Worm (Caenorhabditis elegans): Measurements from ENCODE around the gene ZK742.3.

DNA sequence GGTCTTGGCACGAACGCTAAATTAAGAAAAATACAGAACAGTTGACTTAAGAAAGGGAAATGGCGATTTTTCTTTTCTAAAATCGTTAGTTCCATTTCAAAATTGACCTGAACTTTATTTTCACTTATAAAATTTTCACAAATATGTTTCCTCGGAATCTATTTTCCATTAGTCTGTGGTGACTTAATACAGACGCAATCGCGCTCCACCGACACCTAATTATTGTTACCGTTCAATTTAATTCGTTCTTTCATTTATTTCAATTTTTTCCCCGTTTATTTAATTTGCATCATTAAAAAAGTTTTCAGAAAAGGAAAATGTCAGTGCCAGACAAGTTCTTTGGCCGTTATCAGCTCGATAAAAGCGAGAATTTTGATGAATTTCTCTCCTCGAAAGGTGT, 10.6 kb upstream of the ZK742.3 start, which contains the start of gene lbp-4:
- TF ChIP-seq ceh-82 (tag; optimal IDR thresholded peaks at IDR 0.05), result no peak
- TF ChIP-seq skn-1 (tag; optimal IDR thresholded peaks at IDR 0.05), result no peak
- no peak for TF ChIP-seq mdl-1 (tag; optimal IDR thresholded peaks at IDR 0.05)
- peak; percentile 24 for TF ChIP-seq nhr-129 (tag; optimal IDR thresholded peaks at IDR 0.05)
- peak; percentile 47 for TF ChIP-seq crh-2 (tag; optimal IDR thresholded peaks at IDR 0.05)
- no peak for TF ChIP-seq elt-1 (tag; optimal IDR thresholded peaks at IDR 0.05)
- no peak for TF ChIP-seq snpc-4 (tag; optimal IDR thresholded peaks at IDR 0.05)
- TF ChIP-seq nhr-11 (tag; optimal IDR thresholded peaks at IDR 0.05), result no peak
- TF ChIP-seq unc-62 (GFP tag; optimal IDR thresholded peaks at IDR 0.05), result no peak
- TF ChIP-seq nhr-77 (tag; optimal IDR thresholded peaks at IDR 0.05), result no peak

Measured in whole organism, L2 larva.